Fruit fly (Drosophila melanogaster) whole organism, adult: ENCODE measurements around the gene CG15891.

ENCODE experiments used
- CG11617 ChIP-seq: fragments of 200-800 bp; sonication (Bioruptor generic); optimal IDR thresholded peaks from 2 replicates; lab custom pipeline; 2017; ENCODE audit warnings: mild to moderate bottlenecking, missing biosample characterization, missing genetic modification reagents, missing genetic modification characterization
- CG12768 ChIP-seq: fragments of 200-800 bp; sonication (Bioruptor generic); optimal IDR thresholded peaks from 2 replicates; lab custom pipeline; 2017; ENCODE audit warnings: missing biosample characterization, missing genetic modification characterization, mild to moderate bottlenecking, moderate library complexity, missing genetic modification reagents
- CG14711 ChIP-seq: fragments of 200-800 bp; sonication (Bioruptor generic); optimal IDR thresholded peaks from 2 replicates; lab custom pipeline; 2018; ENCODE audit warnings: missing biosample characterization, mild to moderate bottlenecking, missing genetic modification characterization, moderate library complexity
- CG1620 ChIP-seq: fragments of 200-800 bp; sonication (Bioruptor generic); optimal IDR thresholded peaks from 2 replicates; lab custom pipeline; 2016; ENCODE audit warnings: missing biosample characterization, missing genetic modification characterization
- CG33017 ChIP-seq: fragments of 200-800 bp; sonication (Bioruptor generic); optimal IDR thresholded peaks from 2 replicates; lab custom pipeline; 2018; ENCODE audit warnings: missing biosample characterization, mild to moderate bottlenecking, missing genetic modification characterization, moderate library complexity
- CG5204 ChIP-seq: fragments of 200-800 bp; sonication (Bioruptor generic); optimal IDR thresholded peaks from 2 replicates; lab custom pipeline; 2016; ENCODE audit warnings: missing biosample characterization, missing genetic modification characterization
- CG7045 ChIP-seq: fragments of 200-800 bp; sonication (Bioruptor generic); optimal IDR thresholded peaks from 2 replicates; lab custom pipeline; 2017; ENCODE audit warnings: missing biosample characterization, mild to moderate bottlenecking, missing genetic modification characterization
- CG7101 ChIP-seq: fragments of 200-800 bp; sonication (Bioruptor generic); optimal IDR thresholded peaks from 2 replicates; lab custom pipeline; 2018; ENCODE audit warnings: missing biosample characterization, mild to moderate bottlenecking, missing genetic modification characterization, moderate library complexity
- Clk ChIP-seq: fragments of 200-800 bp; sonication (Bioruptor generic); optimal IDR thresholded peaks from 2 replicates; lab custom pipeline; 2017; ENCODE audit warnings: missing biosample characterization, missing genetic modification characterization
- Crg-1 ChIP-seq: fragments of 200-800 bp; sonication (Bioruptor generic); optimal IDR thresholded peaks from 2 replicates; lab custom pipeline; 2016; ENCODE audit warnings: missing biosample characterization, missing genetic modification characterization
- Hr96 ChIP-seq: fragments of 200-800 bp; sonication (Bioruptor generic); optimal IDR thresholded peaks from 2 replicates; lab custom pipeline; 2016; ENCODE audit warnings: missing biosample characterization, missing genetic modification characterization
- Mnt ChIP-seq: fragments of 200-800 bp; sonication (Bioruptor generic); optimal IDR thresholded peaks from 2 replicates; lab custom pipeline; 2016; ENCODE audit warnings: missing biosample characterization, mild to moderate bottlenecking, missing genetic modification characterization
- bab1 ChIP-seq: fragments of 200-800 bp; sonication (Bioruptor generic); optimal IDR thresholded peaks from 3 replicates; lab custom pipeline; 2019; ENCODE audit warnings: missing biosample characterization, mild to moderate bottlenecking, missing genetic modification characterization, moderate library complexity
- cic ChIP-seq: fragments of 200-800 bp; sonication (Bioruptor generic); optimal IDR thresholded peaks from 2 replicates; lab custom pipeline; 2017; ENCODE audit warnings: missing biosample characterization, mild to moderate bottlenecking, missing genetic modification characterization, moderate library complexity
- cnc ChIP-seq, 2 experiments: fragments of >200 bp; optimal IDR thresholded peaks; 2 replicates each; lab custom pipeline; 2017
- kay ChIP-seq: fragments of 200-800 bp; sonication (Bioruptor generic); peaks from one replicate; lab custom pipeline; 2016; ENCODE audit warnings: missing biosample characterization, missing genetic modification characterization, borderline replicate concordance
- ovo ChIP-seq: fragments of 200-800 bp; sonication (Bioruptor generic); optimal IDR thresholded peaks from 2 replicates; lab custom pipeline; 2016; ENCODE audit warnings: missing biosample characterization, missing genetic modification characterization
- pad ChIP-seq: fragments of 200-800 bp; sonication (Bioruptor generic); optimal IDR thresholded peaks from 3 replicates; lab custom pipeline; 2017; ENCODE audit warnings: missing biosample characterization, missing genetic modification characterization, mild to moderate bottlenecking, moderate library complexity, missing genetic modification reagents
- tj ChIP-seq: fragments of 200-800 bp; sonication (Bioruptor generic); optimal IDR thresholded peaks from 3 replicates; lab custom pipeline; 2017; ENCODE audit warnings: missing biosample characterization, mild to moderate bottlenecking, missing genetic modification characterization, moderate library complexity
- toe ChIP-seq: fragments of 200-800 bp; sonication (Bioruptor generic); optimal IDR thresholded peaks from 2 replicates; lab custom pipeline; 2016; ENCODE audit warnings: missing biosample characterization, missing genetic modification characterization

Gene CG15891

dm6 chrX:6295129-6295539, at the start of gene CG15891, which contains the start of gene CG3815:
CG15891 (minus strand) TSS chrX:6295345.
CG3815 (plus strand) TSS chrX:6295389.
- TF ChIP-seq CG7045 (GFP tag; lab: Kevin White, UChicago) = no peak
- peak; percentile 69 for TF ChIP-seq CG11617 (GFP tag; lab: Kevin White, UChicago)
- peak; percentile 73 for TF ChIP-seq bab1
- TF ChIP-seq CG14711 = peak; percentile 60
- no peak for TF ChIP-seq toe (GFP tag; lab: Kevin White, UChicago)
- peak; percentile 53 for TF ChIP-seq CG1620
- TF ChIP-seq CG12768 (GFP tag; lab: Kevin White, UChicago) = peak; percentile 21
- peak; percentile 59 for TF ChIP-seq pad
- peak; percentile 38 for TF ChIP-seq Crg-1 (GFP tag; lab: Kevin White, UChicago)
- no peak for TF ChIP-seq CG5204 (GFP tag; lab: Kevin White, UChicago)
- peak; percentile 69 for TF ChIP-seq CG7101
- TF ChIP-seq CG33017 (tag; lab: Kevin White, UChicago) = peak; percentile 9
- no peak for TF ChIP-seq Hr96 (GFP tag; lab: Kevin White, UChicago)
- peak; percentile 39 for TF ChIP-seq Mnt
- no peak for TF ChIP-seq Clk (GFP tag; lab: Kevin White, UChicago)
- TF ChIP-seq tj (GFP tag; lab: Kevin White, UChicago) = peak; percentile 34
- TF ChIP-seq ovo (GFP tag; lab: Kevin White, UChicago) = no peak
- TF ChIP-seq cic (GFP tag; lab: Kevin White, UChicago) = no peak
- TF ChIP-seq cnc (optimal IDR thresholded peaks at IDR 0.05; lab: Kevin White, UChicago) = no peak
- no peak for TF ChIP-seq kay (GFP tag; lab: Kevin White, UChicago)

dm6 chrX:6344538-6345074, 49.5 kb upstream of the CG15891 start:
- TF ChIP-seq ovo (GFP tag; lab: Kevin White, UChicago) = peak; percentile 20
- TF ChIP-seq CG7101 = peak; percentile 68
- no peak for TF ChIP-seq kay (GFP tag; lab: Kevin White, UChicago)
- TF ChIP-seq Hr96 (GFP tag; lab: Kevin White, UChicago) = no peak
- no peak for TF ChIP-seq cnc (optimal IDR thresholded peaks at IDR 0.05; lab: Kevin White, UChicago)
- no peak for TF ChIP-seq CG1620
- no peak for TF ChIP-seq Clk (GFP tag; lab: Kevin White, UChicago)
- TF ChIP-seq CG11617 (GFP tag; lab: Kevin White, UChicago) = peak; percentile 89
- no peak for TF ChIP-seq cic (GFP tag; lab: Kevin White, UChicago)
- peak; percentile 16 for TF ChIP-seq tj (GFP tag; lab: Kevin White, UChicago)
- TF ChIP-seq CG33017 (tag; lab: Kevin White, UChicago) = no peak
- no peak for TF ChIP-seq CG12768 (GFP tag; lab: Kevin White, UChicago)
- no peak for TF ChIP-seq Mnt
- no peak for TF ChIP-seq bab1
- peak; percentile 42 for TF ChIP-seq pad
- peak; percentile 10 for TF ChIP-seq CG14711
- no peak for TF ChIP-seq CG5204 (GFP tag; lab: Kevin White, UChicago)
- TF ChIP-seq CG7045 (GFP tag; lab: Kevin White, UChicago) = peak; percentile 17
- no peak for TF ChIP-seq Crg-1 (GFP tag; lab: Kevin White, UChicago)
- no peak for TF ChIP-seq toe (GFP tag; lab: Kevin White, UChicago)

dm6 chrX:6343786-6344537, 48.8 kb upstream of the CG15891 start:
- TF ChIP-seq kay (GFP tag; lab: Kevin White, UChicago) = peak; percentile 66
- TF ChIP-seq ovo (GFP tag; lab: Kevin White, UChicago) = peak; percentile 82
- peak; percentile 51 for TF ChIP-seq CG5204 (GFP tag; lab: Kevin White, UChicago)
- no peak for TF ChIP-seq cnc (optimal IDR thresholded peaks at IDR 0.05; lab: Kevin White, UChicago)
- TF ChIP-seq pad = peak; percentile 71
- TF ChIP-seq CG12768 (GFP tag; lab: Kevin White, UChicago) = peak; percentile 61
- peak; percentile 98 for TF ChIP-seq tj (GFP tag; lab: Kevin White, UChicago)
- peak; percentile 86 for TF ChIP-seq Crg-1 (GFP tag; lab: Kevin White, UChicago)
- peak; percentile 86 for TF ChIP-seq CG7101
- peak; percentile 89 for TF ChIP-seq bab1
- TF ChIP-seq CG11617 (GFP tag; lab: Kevin White, UChicago) = peak; percentile 94
- TF ChIP-seq Mnt = peak; percentile 69
- TF ChIP-seq Hr96 (GFP tag; lab: Kevin White, UChicago) = peak; percentile 71
- no peak for TF ChIP-seq Clk (GFP tag; lab: Kevin White, UChicago)
- TF ChIP-seq cic (GFP tag; lab: Kevin White, UChicago) = peak; percentile 35
- TF ChIP-seq CG14711 = peak; percentile 69
- TF ChIP-seq CG7045 (GFP tag; lab: Kevin White, UChicago) = peak; percentile 67
- TF ChIP-seq toe (GFP tag; lab: Kevin White, UChicago) = peak; percentile 4
- peak; percentile 71 for TF ChIP-seq CG1620
- peak; percentile 36 for TF ChIP-seq CG33017 (tag; lab: Kevin White, UChicago)

dm6 chrX:6343323-6343722, 48.2 kb upstream of the CG15891 start:
- TF ChIP-seq bab1 = no peak
- TF ChIP-seq CG5204 (GFP tag; lab: Kevin White, UChicago) = no peak
- TF ChIP-seq CG1620 = no peak

dm6 chrX:6341678-6342077, 46.5 kb upstream of the CG15891 start:
- TF ChIP-seq CG7101 (no peak), CG14711 (no peak), kay (GFP tag; lab: Kevin White, UChicago) (no peak), CG33017 (tag; lab: Kevin White, UChicago) (no peak), cnc (optimal IDR thresholded peaks at IDR 0.05; lab: Kevin White, UChicago) (peak; percentile 82 to 83), CG12768 (GFP tag; lab: Kevin White, UChicago) (no peak), tj (GFP tag; lab: Kevin White, UChicago) (peak; percentile 68), toe (GFP tag; lab: Kevin White, UChicago) (no peak), Clk (GFP tag; lab: Kevin White, UChicago) (no peak), Hr96 (GFP tag; lab: Kevin White, UChicago) (no peak), cic (GFP tag; lab: Kevin White, UChicago) (peak; percentile 35), pad (no peak)
